Comparison of ENCODE assay signal across 3 fruit fly cellular contexts in genomic region chrX:13765217-13765616, dm6.
TF ChIP-seq lines count a peak whose summit lies in the region.

No protein-coding gene starts in this region.

- no peak for TF ChIP-seq CTCF in whole organism, embryonic (GFP tag; optimal IDR thresholded peaks at IDR 0.05; lab: Kevin White, UChicago)

TF ChIP-seq in whole organism, adult, 20 proteins besides CTCF, POLR2A, EP300 and RAD21:
- peak; percentile 56 for TF ChIP-seq tj (GFP tag; optimal IDR thresholded peaks at IDR 0.05; lab: Kevin White, UChicago)
- TF ChIP-seq Clk (GFP tag; optimal IDR thresholded peaks at IDR 0.05; lab: Kevin White, UChicago) = no peak

TF ChIP-seq in whole organism, embryonic, 481 proteins besides CTCF, POLR2A, EP300 and RAD21:
- no peak for TF ChIP-seq CG32532 (GFP tag; IDR thresholded peaks at IDR 0.05; lab: Robert Waterston, UW)
- no peak for TF ChIP-seq CG12219 (GFP tag; optimal IDR thresholded peaks at IDR 0.05; lab: Kevin White, UChicago)
- 0 out of 4 replicates have a peak, but pooled peaks have one; percentile 39 for TF ChIP-seq chinmo (GFP tag; IDR thresholded peaks at IDR 0.05; lab: Robert Waterston, UW; ENCODE audit: partially characterized antibody)
- no peak for TF ChIP-seq CG33213 (GFP tag; optimal IDR thresholded peaks at IDR 0.05; lab: Kevin White, UChicago)
- TF ChIP-seq CG2116 (GFP tag; optimal IDR thresholded peaks at IDR 0.05; lab: Kevin White, UChicago) = no peak
- TF ChIP-seq repo (GFP tag; optimal IDR thresholded peaks at IDR 0.05; lab: Kevin White, UChicago) = no peak
- TF ChIP-seq bab2 (GFP tag; optimal IDR thresholded peaks at IDR 0.05; lab: Kevin White, UChicago) = no peak
- TF ChIP-seq esg (GFP tag; conservative IDR thresholded peaks at IDR 0.05; lab: Robert Waterston, UW) = 0 out of 2 replicates have a peak, but pooled peaks have one; percentile 6
- TF ChIP-seq CG34376 (GFP tag; optimal IDR thresholded peaks at IDR 0.05; lab: Kevin White, UChicago) = no peak
- no peak for TF ChIP-seq CoRest (tag; optimal IDR thresholded peaks at IDR 0.05; lab: Kevin White, UChicago)
- no peak for TF ChIP-seq CG4730 (GFP tag; IDR thresholded peaks at IDR 0.05; lab: Robert Waterston, UW)
- no peak for TF ChIP-seq CG8478 (optimal IDR thresholded peaks at IDR 0.05; lab: Kevin White, UChicago)
- TF ChIP-seq CG34422 (GFP tag; IDR thresholded peaks at IDR 0.05; lab: Robert Waterston, UW) = 0 out of 3 replicates have a peak, but pooled peaks have one; percentile 7
- no peak for TF ChIP-seq her (GFP tag; optimal IDR thresholded peaks at IDR 0.05; lab: Kevin White, UChicago)
- TF ChIP-seq CG9817 (tag; optimal IDR thresholded peaks at IDR 0.05; lab: Kevin White, UChicago) = no peak
- TF ChIP-seq CG32772 (GFP tag; IDR thresholded peaks at IDR 0.05; lab: Robert Waterston, UW) = peak; percentile 32; the same call in 1 of the 2 replicates
- TF ChIP-seq oc (tag; optimal IDR thresholded peaks at IDR 0.05; lab: Kevin White, UChicago) = no peak
- no peak for TF ChIP-seq CG9609 (GFP tag; optimal IDR thresholded peaks at IDR 0.05; lab: Kevin White, UChicago)
- peak; percentile 75 for TF ChIP-seq crol (GFP tag; IDR thresholded peaks at IDR 0.05; lab: Robert Waterston, UW)
- TF ChIP-seq CG42726 (GFP tag; IDR thresholded peaks at IDR 0.05; lab: Robert Waterston, UW; ENCODE audit: partially characterized antibody) = 0 out of 2 replicates have a peak, but pooled peaks have one; percentile 13
- TF ChIP-seq Sox102F (GFP tag; optimal IDR thresholded peaks at IDR 0.05; lab: Kevin White, UChicago) = no peak

TF ChIP-seq in whole organism, prepupa, 60 proteins besides CTCF, POLR2A, EP300 and RAD21:
- TF ChIP-seq spab (GFP tag; optimal IDR thresholded peaks at IDR 0.05; lab: Kevin White, UChicago) = no peak
- TF ChIP-seq svp (GFP tag; lab: Kevin White, UChicago) = peak; percentile 44
TF ChIP-seq in whole organism, prepupa: peak in this region for 1.
